Fruit fly (Drosophila melanogaster): ENCODE measurements around the gene CG18641.

The CG18641 gene

DNA sequence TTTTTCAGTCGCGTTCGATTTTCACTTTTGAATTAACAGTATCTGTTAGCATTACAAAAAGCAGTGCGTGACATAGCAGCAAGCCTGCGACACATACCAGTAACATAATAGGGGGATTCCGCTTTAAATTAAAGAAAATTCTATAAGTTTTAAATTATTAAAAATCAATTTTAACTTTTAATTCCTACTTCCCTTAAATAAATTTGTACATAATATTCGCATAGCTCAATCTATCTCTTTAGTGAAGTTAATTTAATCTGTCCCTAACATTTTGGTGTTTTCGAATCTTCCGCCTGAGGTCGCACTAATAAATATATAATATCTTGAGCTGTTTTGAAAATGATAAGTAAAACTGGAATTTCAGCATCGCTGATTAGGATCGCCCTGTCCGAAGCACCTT is 5.4 kb upstream of the CG18641 start, which contains the start of gene CG9886 (continued):
- TF ChIP-seq CG15601 (tag; optimal IDR thresholded peaks at IDR 0.05) (peak; percentile 72), Xbp1 (GFP tag; optimal IDR thresholded peaks at IDR 0.05) (peak; percentile 74), zen2 (GFP tag; IDR thresholded peaks at IDR 0.05; ENCODE audit: partially characterized antibody) (no peak), emc (GFP tag; optimal IDR thresholded peaks at IDR 0.05) (no peak), hth (optimal IDR thresholded peaks at IDR 0.05) (no peak), bowl (GFP tag; IDR thresholded peaks at IDR 0.05) (no peak), HmgZ (tag; optimal IDR thresholded peaks at IDR 0.05) (peak; percentile 48), Atf6 (GFP tag; IDR thresholded peaks at IDR 0.05) (peak; percentile 56), dati (GFP tag; IDR thresholded peaks at IDR 0.05) (no peak), Max (GFP tag; optimal IDR thresholded peaks at IDR 0.05) (peak; percentile 58), Sry-δ (GFP tag; optimal IDR thresholded peaks at IDR 0.05) (no peak), CG7963 (GFP tag; IDR thresholded peaks at IDR 0.05; ENCODE audit: partially characterized antibody) (no peak), gem (tag; optimal IDR thresholded peaks at IDR 0.05) (peak; percentile 87), CG3407 (GFP tag; optimal IDR thresholded peaks at IDR 0.05) (peak; percentile 7), CG2120 (GFP tag; optimal IDR thresholded peaks at IDR 0.05) (peak; percentile 64), CG12659 (GFP tag; optimal IDR thresholded peaks at IDR 0.05) (peak; percentile 49), CG18476 (GFP tag; optimal IDR thresholded peaks at IDR 0.05) (peak; percentile 49), CG3847 (GFP tag; IDR thresholded peaks at IDR 0.05) (peak; percentile 36; the same call in 1 of the 2 replicates), CTCF (GFP tag; optimal IDR thresholded peaks at IDR 0.05) (peak; percentile 59), bcd (GFP tag; optimal IDR thresholded peaks at IDR 0.05) (peak; percentile 57), CG7928 (GFP tag; optimal IDR thresholded peaks at IDR 0.05) (peak; percentile 22), HHEX (GFP tag; optimal IDR thresholded peaks at IDR 0.05) (peak; percentile 41), slbo (GFP tag; IDR thresholded peaks at IDR 0.05) (peak; percentile 68), CG7786 (GFP tag; optimal IDR thresholded peaks at IDR 0.05) (no peak), zfh1 (GFP tag; IDR thresholded peaks at IDR 0.05) (peak; percentile 62; the same call in 2 of the 3 replicates), CG6854 (GFP tag; optimal IDR thresholded peaks at IDR 0.05) (peak; percentile 22), nmo (GFP tag; optimal IDR thresholded peaks at IDR 0.05) (peak; percentile 84), CG13287 (GFP tag; IDR thresholded peaks at IDR 0.05; ENCODE audit: partially characterized antibody) (peak; percentile 53; the same call in 1 of the 2 replicates), unpg (GFP tag; optimal IDR thresholded peaks at IDR 0.05) (peak; percentile 87), crp (GFP tag; optimal IDR thresholded peaks at IDR 0.05) (peak in 1 of 2 experiments; percentile 12), CG15011 (GFP tag; optimal IDR thresholded peaks at IDR 0.05) (peak; percentile 6), tx (GFP tag; optimal IDR thresholded peaks at IDR 0.05) (no peak), CG11696 (GFP tag; IDR thresholded peaks at IDR 0.05) (peak; percentile 24; the same call in 1 of the 2 replicates), CG1602 (GFP tag; optimal IDR thresholded peaks at IDR 0.05) (peak; percentile 62), CG2116 (GFP tag; optimal IDR thresholded peaks at IDR 0.05) (peak; percentile 43), kah (GFP tag; optimal IDR thresholded peaks at IDR 0.05) (peak; percentile 5), CG10274 (GFP tag; optimal IDR thresholded peaks at IDR 0.05) (no peak), wor (GFP tag; IDR thresholded peaks at IDR 0.05) (no peak), CG13775 (GFP tag; optimal IDR thresholded peaks at IDR 0.05) (peak; percentile 67), tll (GFP tag; optimal IDR thresholded peaks at IDR 0.05) (peak in 1 of 2 experiments; percentile 6), YL-1 (GFP tag; optimal IDR thresholded peaks at IDR 0.05) (peak; percentile 30), odd (GFP tag; optimal IDR thresholded peaks at IDR 0.05) (peak; percentile 35), pan (optimal IDR thresholded peaks at IDR 0.05) (no peak), pan (GFP tag; optimal IDR thresholded peaks at IDR 0.05 in 1 of 2, IDR thresholded peaks at IDR 0.05 in 1 of 2) (peak in 1 of 2 experiments; percentile 78), Dip2 (GFP tag; IDR thresholded peaks at IDR 0.05) (no peak), CG18764 (GFP tag; optimal IDR thresholded peaks at IDR 0.05) (peak; percentile 18), Stat92E (GFP tag; optimal IDR thresholded peaks at IDR 0.05) (peak in 1 of 3 experiments; percentile 48), CG9817 (tag; optimal IDR thresholded peaks at IDR 0.05) (peak; percentile 70), maf-S (GFP tag; optimal IDR thresholded peaks at IDR 0.05) (no peak), CG15514 (GFP tag; optimal IDR thresholded peaks at IDR 0.05) (peak; percentile 66), sens (GFP tag) (peak; percentile 86)

All from whole organism, embryonic.